Worm (Caenorhabditis elegans): Measurements from ENCODE around the gene hex-1.

Gene hex-1

ce11 chrX:2226875-2227355, 6.0 kb downstream of the hex-1 start (continued):
- TF ChIP-seq lin-35 (GFP tag; optimal IDR thresholded peaks at IDR 0.05): peak; percentile 35 to 67
- TF ChIP-seq snu-23 (GFP tag; optimal IDR thresholded peaks at IDR 0.05): peak; percentile 82
- no peak for TF ChIP-seq grh-1 (GFP tag; IDR thresholded peaks at IDR 0.05)
- no peak for TF ChIP-seq pax-3 (tag; optimal IDR thresholded peaks at IDR 0.05)
- TF ChIP-seq unc-30 (tag; optimal IDR thresholded peaks at IDR 0.05): no peak
- TF ChIP-seq jun-1 (tag; optimal IDR thresholded peaks at IDR 0.05): peak; percentile 79
- TF ChIP-seq sup-37 (GFP tag; optimal IDR thresholded peaks at IDR 0.05): peak; percentile 44
- no peak for TF ChIP-seq efl-3 (GFP tag; optimal IDR thresholded peaks at IDR 0.05)
- TF ChIP-seq nhr-47 (tag; optimal IDR thresholded peaks at IDR 0.05): peak; percentile 83
- no peak for TF ChIP-seq ama-1 (optimal IDR thresholded peaks at IDR 0.05)
- no peak for TF ChIP-seq zag-1 (tag; optimal IDR thresholded peaks at IDR 0.05)
- no peak for TF ChIP-seq unc-62 (GFP tag; optimal IDR thresholded peaks at IDR 0.05)
- no peak for TF ChIP-seq aly-2 (tag; optimal IDR thresholded peaks at IDR 0.05)
- no peak for TF ChIP-seq hlh-4 (tag; optimal IDR thresholded peaks at IDR 0.05)
- no peak for TF ChIP-seq Y116A8C.19 (tag; optimal IDR thresholded peaks at IDR 0.05; ENCODE audit: borderline replicate concordance)
- no peak for TF ChIP-seq nhr-11 (tag; optimal IDR thresholded peaks at IDR 0.05)
- peak; percentile 79 for TF ChIP-seq skn-1 (tag; optimal IDR thresholded peaks at IDR 0.05)
- peak; percentile 61 for TF ChIP-seq lin-13 (GFP tag; optimal IDR thresholded peaks at IDR 0.05)
- TF ChIP-seq C16A3.4 (tag; optimal IDR thresholded peaks at IDR 0.05): peak; percentile 65
- peak; percentile 48 for TF ChIP-seq pag-3 (tag; optimal IDR thresholded peaks at IDR 0.05; ENCODE audit: borderline replicate concordance, insufficient read depth)
- no peak for TF ChIP-seq elt-2 (tag; optimal IDR thresholded peaks at IDR 0.05)
- peak; percentile 60 for TF ChIP-seq xbp-1 (tag; optimal IDR thresholded peaks at IDR 0.05)
- peak; percentile 7 for TF ChIP-seq fkh-4 (tag; optimal IDR thresholded peaks at IDR 0.05; ENCODE audit: borderline replicate concordance)
- TF ChIP-seq nhr-28 (tag; optimal IDR thresholded peaks at IDR 0.05): no peak
- TF ChIP-seq nhr-19 (GFP tag; conservative IDR thresholded peaks at IDR 0.05): peak; percentile 74
- TF ChIP-seq fkh-8 (tag; optimal IDR thresholded peaks at IDR 0.05): peak; percentile 69
- peak; percentile 59 for TF ChIP-seq tbx-2 (tag; optimal IDR thresholded peaks at IDR 0.05)
- TF ChIP-seq ceh-8 (GFP tag; optimal IDR thresholded peaks at IDR 0.05): no peak
- TF ChIP-seq nhr-237 (tag; optimal IDR thresholded peaks at IDR 0.05): peak; percentile 23
- TF ChIP-seq ceh-82 (tag; optimal IDR thresholded peaks at IDR 0.05): peak; percentile 26 to 75 (median 61)
- TF ChIP-seq sox-4 (tag; optimal IDR thresholded peaks at IDR 0.05): peak; percentile 0
- no peak for TF ChIP-seq lin-15B (tag; optimal IDR thresholded peaks at IDR 0.05)
- TF ChIP-seq rnt-1 (tag; optimal IDR thresholded peaks at IDR 0.05): peak; percentile 67
- TF ChIP-seq mef-2 (tag; optimal IDR thresholded peaks at IDR 0.05): no peak
- TF ChIP-seq snpc-4 (tag; optimal IDR thresholded peaks at IDR 0.05): no peak
- no peak for TF ChIP-seq nhr-84 (tag; optimal IDR thresholded peaks at IDR 0.05)
- TF ChIP-seq F16B12.6 (tag; optimal IDR thresholded peaks at IDR 0.05): peak; percentile 12
- TF ChIP-seq egl-13 (tag; optimal IDR thresholded peaks at IDR 0.05): peak; percentile 36
- TF ChIP-seq aha-1 (tag; optimal IDR thresholded peaks at IDR 0.05): no peak
- no peak for TF ChIP-seq lin-39 (tag; optimal IDR thresholded peaks at IDR 0.05)
- TF ChIP-seq efl-1 (optimal IDR thresholded peaks at IDR 0.05): peak; percentile 14 to 41
- peak in 1 of 2 experiments; percentile 94 for TF ChIP-seq efl-1 (GFP tag; optimal IDR thresholded peaks at IDR 0.05 in 1 of 2)
- no peak for TF ChIP-seq hlh-17 (GFP tag; optimal IDR thresholded peaks at IDR 0.05; ENCODE audit: borderline replicate concordance)
- no peak for TF ChIP-seq vab-15 (tag; optimal IDR thresholded peaks at IDR 0.05)
